Worm (Caenorhabditis elegans): ENCODE results near the gene F02E11.4.
"Not testable (repeated sequence)": the region's sequence is repeated elsewhere in the genome, so short reads cannot be mapped to it uniquely, and the experiment has no call there.

- not testable (repeated sequence) for TF ChIP-seq him-1, dao-5, W03F9.2 (tag; optimal IDR thresholded peaks at IDR 0.05)
Observed at ce11 chrII:3290544-3290943, 13.0 kb upstream of the F02E11.4 start, which contains the start of gene F39E9.14.

All from whole organism, L4/young adult.